Worm (Caenorhabditis elegans): ENCODE results near the gene H12D21.11.

ce11 chrV:14949477-14949876 lies 33.8 kb downstream of the H12D21.11 start, which contains the start of gene hil-1:
- TF ChIP-seq ama-1 (optimal IDR thresholded peaks at IDR 0.05) (no peak), flt-1 (GFP tag; IDR thresholded peaks at IDR 0.05) (no peak), tbx-11 (GFP tag; IDR thresholded peaks at IDR 0.05) (no peak), ceh-13 (GFP tag; optimal IDR thresholded peaks at IDR 0.05) (no peak), tbx-37 (GFP tag; conservative IDR thresholded peaks at IDR 0.05) (no peak), sea-1 (GFP tag; conservative IDR thresholded peaks at IDR 0.05) (no peak), hmg-4 (GFP tag; optimal IDR thresholded peaks at IDR 0.05) (no peak), ets-7 (tag; optimal IDR thresholded peaks at IDR 0.05) (no peak), pes-1 (GFP tag; IDR thresholded peaks at IDR 0.05) (no peak), tra-4 (tag; optimal IDR thresholded peaks at IDR 0.05) (no peak), hmbx-1 (tag; optimal IDR thresholded peaks at IDR 0.05) (no peak), scrt-1 (GFP tag; IDR thresholded peaks at IDR 0.05) (no peak), ceh-36 (tag; optimal IDR thresholded peaks at IDR 0.05) (no peak), B0310.2 (tag; optimal IDR thresholded peaks at IDR 0.05) (no peak)
